Worm (Caenorhabditis elegans) whole organism, L3 larva: ENCODE measurements around the gene ubc-15.

Experiments used
- ceh-16 ChIP-seq: sonication (generic microtip); optimal IDR thresholded peaks from 2 replicates; lab custom pipeline; 2017; ENCODE audit warnings: missing biosample characterization, missing genetic modification characterization
- ceh-28 ChIP-seq: fragments of 150-350 bp; optimal IDR thresholded peaks from 2 replicates; lab custom pipeline; 2014; ENCODE audit warnings: missing biosample characterization, missing genetic modification reagents, missing genetic modification characterization
- egl-27 ChIP-seq: sonication (generic microtip); optimal IDR thresholded peaks from 4 replicates; lab custom pipeline; 2017; ENCODE audit warnings: missing biosample characterization, missing genetic modification reagents, missing genetic modification characterization
- egl-5 ChIP-seq: fragments of 150-350 bp; optimal IDR thresholded peaks from 2 replicates; lab custom pipeline; 2017; ENCODE audit warnings: missing biosample characterization, missing genetic modification reagents, missing genetic modification characterization, inconsistent platforms
- elt-3 ChIP-seq, 3 experiments: fragments of 150-350 bp in 1 of 3; sonication (generic microtip) in 2 of 3; optimal IDR thresholded peaks; 2 replicates in 2 of 3; 4 replicates in 1 of 3; lab custom pipeline; 2014 to 2017; ENCODE audit warnings: missing biosample characterization in 3 of 3, missing genetic modification characterization in 3 of 3
- nhr-23 ChIP-seq: fragments of 150-350 bp; optimal IDR thresholded peaks from 2 replicates; lab custom pipeline; 2014; ENCODE audit warnings: missing biosample characterization, missing genetic modification reagents, missing genetic modification characterization

DNA sequence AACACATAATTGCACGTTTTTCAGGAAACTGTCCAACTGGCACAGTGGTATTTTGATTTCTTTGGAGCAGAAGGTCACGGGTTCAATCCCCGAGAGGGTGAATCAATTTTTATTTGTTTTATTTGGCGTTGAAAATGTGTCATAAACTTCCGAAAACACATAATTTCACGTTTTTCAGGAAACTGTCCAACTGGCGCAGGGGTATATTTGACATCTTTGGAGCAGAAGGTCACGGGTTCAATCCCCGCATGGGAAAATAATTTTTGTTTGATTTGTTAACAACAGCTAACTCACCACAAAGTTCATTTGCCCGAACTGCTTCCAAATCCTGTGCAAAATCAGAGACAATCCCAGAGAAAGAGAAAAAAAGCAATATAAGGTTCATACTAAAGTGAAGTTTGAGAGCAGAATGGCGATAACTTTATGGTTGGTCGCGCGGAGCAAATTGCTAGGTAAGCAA, 42.3 kb upstream of the ubc-15 start, which contains the start of gene irld-48:
- TF ChIP-seq egl-27 (tag; lab: Kevin White, UChicago) (no peak), egl-5 (no peak), ceh-28 (tag; lab: Kevin White, UChicago) (no peak), elt-3 (tag; optimal IDR thresholded peaks at IDR 0.05; lab: Kevin White, UChicago) (no peak), ceh-16 (no peak), nhr-23 (tag; lab: Kevin White, UChicago) (no peak)
